Fruit fly (Drosophila melanogaster) whole organism, embryonic: Measurements from ENCODE around the gene Nepl13.
A peak's percentile ranks its signal among the peaks of the same experiment; 100 is the strongest.

Experiments
- CG10209 ChIP-seq: fragments of 200-800 bp; sonication (Bioruptor generic); optimal IDR thresholded peaks from 3 replicates; lab custom pipeline; 2017; ENCODE audit warnings: missing biosample characterization, mild to moderate bottlenecking, missing genetic modification characterization, missing genetic modification reagents
- CG10321 ChIP-seq: fragments of 200-800 bp; sonication (Bioruptor generic); IDR thresholded peaks from 2 replicates; pipeline ENCODE4 v1.3.6; 2022; ENCODE audit warnings: missing biosample characterization, missing genetic modification characterization
- CG11247 ChIP-seq: fragments of 200-800 bp; sonication (Bioruptor generic); IDR thresholded peaks from 2 replicates; pipeline ENCODE4 v1.3.6; 2022; ENCODE audit warnings: missing biosample characterization, missing genetic modification characterization
- CG11456 ChIP-seq: fragments of 200-800 bp; sonication (Bioruptor generic); IDR thresholded peaks from 3 replicates; pipeline ENCODE4 v1.3.6; 2022; ENCODE audit warnings: missing biosample characterization, missing genetic modification characterization
- CG12942 ChIP-seq: fragments of 200-800 bp; sonication (Bioruptor generic); optimal IDR thresholded peaks from 3 replicates; lab custom pipeline; 2016; ENCODE audit warnings: missing biosample characterization, missing genetic modification characterization
- CG13624 ChIP-seq: fragments of 200-800 bp; sonication (Bioruptor generic); optimal IDR thresholded peaks from 2 replicates; lab custom pipeline; 2016; ENCODE audit warnings: missing biosample characterization, missing genetic modification characterization
- CG14667 ChIP-seq: fragments of 200-800 bp; sonication (Bioruptor generic); IDR thresholded peaks from 2 replicates; pipeline ENCODE4 v1.3.6; 2022; ENCODE audit warnings: missing biosample characterization, missing genetic modification characterization
- CG15601 ChIP-seq: fragments of 200-800 bp; sonication (Bioruptor generic); optimal IDR thresholded peaks from 3 replicates; lab custom pipeline; 2019; ENCODE audit warnings: missing biosample characterization, mild to moderate bottlenecking, missing genetic modification characterization, moderate library complexity
- CG1602 ChIP-seq: fragments of 200-800 bp; sonication (Bioruptor generic); optimal IDR thresholded peaks from 3 replicates; lab custom pipeline; 2016; ENCODE audit warnings: missing biosample characterization, missing genetic modification characterization
- CG1647 ChIP-seq: fragments of 200-800 bp; sonication (Bioruptor generic); optimal IDR thresholded peaks from 3 replicates; lab custom pipeline; 2016; ENCODE audit warnings: missing biosample characterization, missing genetic modification characterization
- CG17186 ChIP-seq: fragments of 200-800 bp; sonication (Bioruptor generic); optimal IDR thresholded peaks from 3 replicates; lab custom pipeline; 2017; ENCODE audit warnings: missing biosample characterization, missing genetic modification reagents, missing genetic modification characterization
- CG1832 ChIP-seq: fragments of 200-800 bp; sonication (Bioruptor generic); optimal IDR thresholded peaks from 2 replicates; lab custom pipeline; 2017; ENCODE audit warnings: missing biosample characterization, mild to moderate bottlenecking, missing genetic modification characterization, inconsistent platforms
- CG18599 ChIP-seq: fragments of 200-800 bp; sonication (Bioruptor generic); optimal IDR thresholded peaks from 3 replicates; lab custom pipeline; 2017; ENCODE audit warnings: missing biosample characterization, missing genetic modification characterization, mild to moderate bottlenecking, moderate library complexity, missing genetic modification reagents
- CG2202 ChIP-seq: fragments of 200-800 bp; sonication (Bioruptor generic); optimal IDR thresholded peaks from 2 replicates; lab custom pipeline; 2018; ENCODE audit warnings: missing biosample characterization, mild to moderate bottlenecking, missing genetic modification characterization
- CG34224 ChIP-seq: fragments of 200-800 bp; sonication (Bioruptor generic); IDR thresholded peaks from 3 replicates; pipeline ENCODE4 v1.3.6; 2022; ENCODE audit warnings: missing biosample characterization, missing genetic modification characterization; ENCODE audit not compliant: partially characterized antibody
- CG34376 ChIP-seq: fragments of 200-800 bp; sonication (Bioruptor generic); optimal IDR thresholded peaks from 2 replicates; lab custom pipeline; 2018; ENCODE audit warnings: missing biosample characterization, mild to moderate bottlenecking, missing genetic modification characterization
- CG5245 ChIP-seq: fragments of 200-800 bp; sonication (Bioruptor generic); optimal IDR thresholded peaks from 3 replicates; lab custom pipeline; 2016; ENCODE audit warnings: missing biosample characterization, missing genetic modification characterization
- CG9215 ChIP-seq: fragments of 200-800 bp; sonication (Bioruptor generic); IDR thresholded peaks from 2 replicates; pipeline ENCODE4 v1.3.6; 2022; ENCODE audit warnings: missing biosample characterization, missing genetic modification characterization
- CG9727 ChIP-seq: fragments of 200-800 bp; sonication (Bioruptor generic); optimal IDR thresholded peaks from 3 replicates; lab custom pipeline; 2017; ENCODE audit warnings: missing biosample characterization, mild to moderate bottlenecking, missing genetic modification characterization
- E2f2 ChIP-seq: fragments of 200-800 bp; sonication (Bioruptor generic); IDR thresholded peaks from 2 replicates; pipeline ENCODE4 v1.3.6; 2022; ENCODE audit warnings: missing biosample characterization, missing genetic modification characterization
- ERR ChIP-seq: fragments of 200-800 bp; sonication (Bioruptor generic); optimal IDR thresholded peaks from 2 replicates; lab custom pipeline; 2016; ENCODE audit warnings: missing biosample characterization, missing genetic modification characterization
- Hey ChIP-seq: fragments of 200-800 bp; sonication (Bioruptor generic); optimal IDR thresholded peaks from 3 replicates; lab custom pipeline; 2018; ENCODE audit warnings: missing biosample characterization, mild to moderate bottlenecking, missing genetic modification characterization
- Lhr ChIP-seq: fragments of 200-800 bp; sonication (Bioruptor generic); optimal IDR thresholded peaks from 3 replicates; lab custom pipeline; 2017; ENCODE audit warnings: mild to moderate bottlenecking, missing biosample characterization, missing genetic modification reagents, missing genetic modification characterization
- Lpt ChIP-seq: fragments of >200 bp; optimal IDR thresholded peaks from 2 replicates; lab custom pipeline; 2018; ENCODE audit warnings: missing biosample characterization, missing genetic modification characterization
- Max ChIP-seq: fragments of 200-800 bp; sonication (Bioruptor generic); optimal IDR thresholded peaks from 2 replicates; lab custom pipeline; 2016; ENCODE audit warnings: missing biosample characterization, mild to moderate bottlenecking, missing genetic modification characterization
- NC2α ChIP-seq: fragments of 200-800 bp; sonication (Bioruptor generic); optimal IDR thresholded peaks from 2 replicates; lab custom pipeline; 2016; ENCODE audit warnings: missing biosample characterization, missing genetic modification characterization
- Sin3A ChIP-seq: fragments of >200 bp; optimal IDR thresholded peaks from 2 replicates; lab custom pipeline; 2018
- Sox100B ChIP-seq: fragments of 200-800 bp; sonication (Bioruptor generic); optimal IDR thresholded peaks from 3 replicates; lab custom pipeline; 2018; ENCODE audit warnings: missing biosample characterization, mild to moderate bottlenecking, missing genetic modification characterization
- Sox102F ChIP-seq: fragments of 200-800 bp; sonication (Bioruptor generic); optimal IDR thresholded peaks from 2 replicates; lab custom pipeline; 2018; ENCODE audit warnings: missing biosample characterization, mild to moderate bottlenecking, missing genetic modification characterization, moderate library complexity
- Sry-β ChIP-seq: fragments of 200-800 bp; sonication (Bioruptor generic); optimal IDR thresholded peaks from 2 replicates; lab custom pipeline; 2018; ENCODE audit warnings: missing biosample characterization, mild to moderate bottlenecking, missing genetic modification characterization, moderate library complexity
- Sry-δ ChIP-seq: fragments of 200-800 bp; sonication (Bioruptor generic); optimal IDR thresholded peaks from 2 replicates; lab custom pipeline; 2016; ENCODE audit warnings: missing biosample characterization, missing genetic modification characterization
- Usf ChIP-seq: fragments of 200-800 bp; sonication (Bioruptor generic); optimal IDR thresholded peaks from 2 replicates; lab custom pipeline; 2017; ENCODE audit warnings: missing genotype, missing biosample characterization, missing genetic modification characterization
- YL-1 ChIP-seq: fragments of 200-800 bp; sonication (Bioruptor generic); optimal IDR thresholded peaks from 3 replicates; lab custom pipeline; 2017; ENCODE audit warnings: missing biosample characterization, mild to moderate bottlenecking, missing genetic modification characterization
- ash1 ChIP-seq: fragments of 200-800 bp; sonication (Bioruptor generic); optimal IDR thresholded peaks from 2 replicates; lab custom pipeline; 2018; ENCODE audit warnings: missing biosample characterization, mild to moderate bottlenecking, missing genetic modification characterization
- bcd ChIP-seq: fragments of 200-800 bp; sonication (Bioruptor generic); optimal IDR thresholded peaks from 2 replicates; lab custom pipeline; 2017; ENCODE audit warnings: missing biosample characterization, mild to moderate bottlenecking, missing genetic modification characterization
- bowl ChIP-seq: fragments of 200-800 bp; sonication (Bioruptor generic); IDR thresholded peaks from 2 replicates; pipeline ENCODE4 v1.3.6; 2022; ENCODE audit warnings: missing biosample characterization, missing genetic modification characterization
- dimm ChIP-seq: fragments of 200-800 bp; sonication (Bioruptor generic); IDR thresholded peaks from 2 replicates; pipeline ENCODE4 v1.3.6; 2022; ENCODE audit warnings: missing biosample characterization, missing genetic modification characterization
- gfzf ChIP-seq: fragments of 200-800 bp; sonication (Bioruptor generic); optimal IDR thresholded peaks from 2 replicates; lab custom pipeline; 2016; ENCODE audit warnings: missing biosample characterization, mild to moderate bottlenecking, missing genetic modification characterization, moderate library complexity
- gsb ChIP-seq: fragments of 200-800 bp; sonication (Bioruptor generic); IDR thresholded peaks from 2 replicates; pipeline ENCODE4 v1.3.6; 2022; ENCODE audit warnings: missing biosample characterization, missing genetic modification characterization
- kni ChIP-seq: fragments of 200-800 bp; sonication (Bioruptor generic); optimal IDR thresholded peaks from 3 replicates; lab custom pipeline; 2017; ENCODE audit warnings: mild to moderate bottlenecking, missing biosample characterization, missing genetic modification reagents, missing genetic modification characterization
- lmd ChIP-seq: fragments of 200-800 bp; sonication (Bioruptor generic); IDR thresholded peaks from 2 replicates; pipeline ENCODE4 v1.3.6; 2022; ENCODE audit warnings: missing biosample characterization, missing genetic modification characterization
- pho ChIP-seq: fragments of 200-800 bp; sonication (Bioruptor generic); optimal IDR thresholded peaks from 2 replicates; lab custom pipeline; 2016; ENCODE audit warnings: missing biosample characterization, missing genetic modification characterization
- psq ChIP-seq: fragments of 200-800 bp; sonication (Bioruptor generic); optimal IDR thresholded peaks from 2 replicates; lab custom pipeline; 2017; ENCODE audit warnings: missing biosample characterization, missing genetic modification characterization
- sd ChIP-seq: fragments of 200-800 bp; sonication (Bioruptor generic); optimal IDR thresholded peaks from 3 replicates; lab custom pipeline; 2018; ENCODE audit warnings: missing biosample characterization, mild to moderate bottlenecking, missing genetic modification characterization, moderate library complexity
- shn ChIP-seq: fragments of 200-800 bp; sonication (Bioruptor generic); optimal IDR thresholded peaks from 3 replicates; lab custom pipeline; 2016; ENCODE audit warnings: missing biosample characterization, missing genetic modification characterization
- sim ChIP-seq: fragments of 200-800 bp; sonication (Bioruptor generic); IDR thresholded peaks from 2 replicates; pipeline ENCODE4 v1.3.6; 2022; ENCODE audit warnings: missing biosample characterization, missing genetic modification characterization
- stc ChIP-seq: fragments of 200-800 bp; sonication (Bioruptor generic); IDR thresholded peaks from 2 replicates; pipeline ENCODE4 v1.3.6; 2022; ENCODE audit warnings: missing biosample characterization, missing genetic modification characterization
- toy ChIP-seq: fragments of 200-800 bp; sonication (Bioruptor generic); IDR thresholded peaks from 2 replicates; pipeline ENCODE4 v1.3.6; 2022; ENCODE audit warnings: missing biosample characterization, missing genetic modification characterization
- tup ChIP-seq: fragments of 200-800 bp; sonication (Bioruptor generic); optimal IDR thresholded peaks from 2 replicates; lab custom pipeline; 2016; ENCODE audit warnings: missing biosample characterization, mild to moderate bottlenecking, missing genetic modification characterization, moderate library complexity

Gene Nepl13

DNA sequence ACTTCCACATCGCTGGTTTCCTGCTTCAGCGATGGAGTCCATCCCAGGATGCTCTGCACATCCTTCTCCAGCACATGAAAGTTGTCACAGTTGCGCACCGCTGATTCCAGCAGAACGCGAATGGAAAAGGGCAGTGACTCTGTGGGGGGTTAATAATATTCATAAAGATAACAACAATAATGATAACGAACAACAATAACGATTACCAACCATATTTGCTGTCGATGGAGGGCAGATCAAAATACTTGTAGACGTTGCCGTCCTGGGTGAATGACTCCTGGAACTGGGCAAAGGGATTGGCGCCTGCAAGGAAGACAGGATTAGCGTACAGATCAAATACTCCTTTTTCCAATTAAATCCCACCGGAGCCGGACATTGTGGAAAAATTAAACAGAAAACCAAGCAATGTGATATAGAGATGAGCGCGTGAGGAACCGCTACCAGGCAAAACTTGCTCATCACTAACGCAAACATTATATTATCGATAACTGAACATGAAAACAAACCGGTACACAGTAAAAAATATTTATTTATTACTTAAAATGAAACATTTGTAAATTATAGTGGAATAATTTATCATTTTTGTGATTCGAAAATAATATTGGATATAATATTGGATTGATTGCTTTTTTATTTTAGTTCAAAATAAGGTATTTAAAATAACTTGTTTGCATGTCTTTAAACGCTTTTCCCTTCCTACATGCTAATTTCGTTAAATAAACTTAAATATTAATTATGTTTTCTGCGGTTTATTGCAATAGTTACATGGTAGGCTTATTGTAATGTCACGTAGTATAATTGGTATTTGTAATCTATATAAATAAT is 36.5 kb downstream of the Nepl13 start, which contains the start of gene Irp-1A (continued):
- TF ChIP-seq ERR (GFP tag; lab: Kevin White, UChicago) (no peak), NC2α (GFP tag; lab: Kevin White, UChicago) (no peak), toy (GFP tag; lab: Robert Waterston, UW) (0 out of 2 replicates have a peak, but pooled peaks have one; percentile 56), Sin3A (lab: Kevin White, UChicago) (peak; percentile 2), CG18599 (peak; percentile 77), lmd (GFP tag; lab: Robert Waterston, UW) (peak; percentile 72), Sox100B (GFP tag; lab: Kevin White, UChicago) (peak; percentile 81), E2f2 (GFP tag; lab: Robert Waterston, UW) (peak; percentile 60), shn (GFP tag; lab: Kevin White, UChicago) (no peak), Hey (no peak), CG17186 (GFP tag; lab: Kevin White, UChicago) (no peak), CG34376 (GFP tag; lab: Kevin White, UChicago) (peak; percentile 7), CG11247 (GFP tag; lab: Robert Waterston, UW) (peak; percentile 73), CG10321 (GFP tag; lab: Robert Waterston, UW) (peak; percentile 27; the same call in 1 of the 2 replicates), pho (GFP tag; lab: Kevin White, UChicago) (peak; percentile 52), CG1832 (GFP tag; lab: Kevin White, UChicago) (no peak), tup (no peak), YL-1 (GFP tag; lab: Kevin White, UChicago) (peak; percentile 83), gfzf (GFP tag; lab: Kevin White, UChicago) (peak; percentile 16), stc (GFP tag; lab: Robert Waterston, UW) (peak; percentile 78), CG9215 (GFP tag; lab: Robert Waterston, UW) (peak; percentile 42; the same call in 1 of the 2 replicates), Usf (GFP tag; lab: Kevin White, UChicago) (peak; percentile 13), CG9727 (peak; percentile 78), Sox102F (GFP tag; lab: Kevin White, UChicago) (peak; percentile 80), sim (GFP tag; lab: Robert Waterston, UW) (peak; percentile 8; the same call in 1 of the 2 replicates), bcd (GFP tag; lab: Kevin White, UChicago) (peak; percentile 55), Sry-δ (GFP tag; lab: Kevin White, UChicago) (peak; percentile 91), CG2202 (tag; lab: Kevin White, UChicago) (peak; percentile 39), gsb (GFP tag; lab: Robert Waterston, UW) (peak; percentile 51; the same call in 1 of the 2 replicates), CG34224 (GFP tag; lab: Robert Waterston, UW) (peak; percentile 86), CG15601 (tag; lab: Kevin White, UChicago) (peak; percentile 70), CG14667 (GFP tag; lab: Robert Waterston, UW) (peak; percentile 55; the same call in 1 of the 2 replicates), kni (no peak), CG1602 (peak; percentile 45), CG10209 (GFP tag; lab: Kevin White, UChicago) (peak; percentile 71), psq (GFP tag; lab: Kevin White, UChicago) (peak; percentile 0), dimm (GFP tag; lab: Robert Waterston, UW) (no peak), CG12942 (GFP tag; lab: Kevin White, UChicago) (peak; percentile 59), CG11456 (peak; percentile 73; the same call in 2 of the 3 replicates), Lhr (GFP tag; lab: Kevin White, UChicago) (peak; percentile 47), Sry-β (GFP tag; lab: Kevin White, UChicago) (peak; percentile 56), bowl (GFP tag; lab: Robert Waterston, UW) (0 out of 2 replicates have a peak, but pooled peaks have one; percentile 23), Lpt (GFP tag; lab: Kevin White, UChicago) (no peak), CG1647 (GFP tag; lab: Kevin White, UChicago) (peak; percentile 10), ash1 (no peak), Max (GFP tag; lab: Kevin White, UChicago) (peak; percentile 56), CG5245 (no peak), sd (peak; percentile 51), CG13624 (peak; percentile 47)
